Worm (Caenorhabditis elegans) whole organism, L3 larva: Measurements from ENCODE around the gene T12D8.9.
A peak's percentile ranks its signal among the peaks of the same experiment; 100 is the strongest.

Experiments
- R02D3.7 ChIP-seq: fragments of 150-350 bp; optimal IDR thresholded peaks from 2 replicates; lab custom pipeline; 2014; ENCODE audit warnings: missing biosample characterization, missing genetic modification characterization
- ZK546.5 ChIP-seq: sonication (generic microtip); optimal IDR thresholded peaks from 2 replicates; lab custom pipeline; 2017; ENCODE audit warnings: missing biosample characterization, missing genetic modification characterization
- aly-2 ChIP-seq: fragments of 150-350 bp; optimal IDR thresholded peaks from 2 replicates; lab custom pipeline; 2014; ENCODE audit warnings: missing biosample characterization, missing genetic modification characterization
- ama-1 ChIP-seq: fragments of 150-350 bp; optimal IDR thresholded peaks from 2 replicates; lab custom pipeline; 2018
- ceh-16 ChIP-seq: sonication (generic microtip); optimal IDR thresholded peaks from 2 replicates; lab custom pipeline; 2017; ENCODE audit warnings: missing biosample characterization, missing genetic modification characterization
- ceh-28 ChIP-seq: fragments of 150-350 bp; optimal IDR thresholded peaks from 2 replicates; lab custom pipeline; 2014; ENCODE audit warnings: missing biosample characterization, missing genetic modification reagents, missing genetic modification characterization
- ceh-82 ChIP-seq: fragments of 150-350 bp; optimal IDR thresholded peaks from 2 replicates; lab custom pipeline; 2014; ENCODE audit warnings: missing biosample characterization, missing genetic modification characterization
- ceh-9 ChIP-seq: sonication (generic microtip); optimal IDR thresholded peaks from 2 replicates; lab custom pipeline; 2018; ENCODE audit warnings: missing biosample characterization, missing genetic modification characterization
- daf-12 ChIP-seq: fragments of 150-350 bp; optimal IDR thresholded peaks from 2 replicates; lab custom pipeline; 2014; ENCODE audit warnings: missing biosample characterization, missing genetic modification reagents, missing genetic modification characterization
- egl-27 ChIP-seq: sonication (generic microtip); optimal IDR thresholded peaks from 4 replicates; lab custom pipeline; 2017; ENCODE audit warnings: missing biosample characterization, missing genetic modification reagents, missing genetic modification characterization
- egl-5 ChIP-seq: fragments of 150-350 bp; optimal IDR thresholded peaks from 2 replicates; lab custom pipeline; 2017; ENCODE audit warnings: missing biosample characterization, missing genetic modification reagents, missing genetic modification characterization, inconsistent platforms
- elt-1 ChIP-seq: fragments of 150-350 bp; optimal IDR thresholded peaks from 2 replicates; lab custom pipeline; 2014; ENCODE audit warnings: missing biosample characterization, missing genetic modification characterization
- elt-2 ChIP-seq: sonication (generic microtip); optimal IDR thresholded peaks from 2 replicates; lab custom pipeline; 2016; ENCODE audit warnings: missing genetic modification reagents, mild to moderate bottlenecking, missing genetic modification characterization, missing compliant biosample characterization
- elt-3 ChIP-seq, 3 experiments: fragments of 150-350 bp in 1 of 3; sonication (generic microtip) in 2 of 3; optimal IDR thresholded peaks; 2 replicates in 2 of 3; 4 replicates in 1 of 3; lab custom pipeline; 2014 to 2017; ENCODE audit warnings: missing biosample characterization in 3 of 3, missing genetic modification characterization in 3 of 3
- eor-1 ChIP-seq, 2 experiments: fragments of 150-350 bp; optimal IDR thresholded peaks; 2 replicates each; lab custom pipeline; 2014 to 2018; ENCODE audit warnings: missing biosample characterization in 2 of 2, missing genetic modification characterization in 2 of 2
- fkh-10 ChIP-seq: sonication (generic microtip); optimal IDR thresholded peaks from 2 replicates; lab custom pipeline; 2017; ENCODE audit warnings: missing biosample characterization, missing genetic modification reagents, missing genetic modification characterization
- fkh-2 ChIP-seq: fragments of 150-350 bp; optimal IDR thresholded peaks from 2 replicates; lab custom pipeline; 2014; ENCODE audit warnings: missing biosample characterization, missing genetic modification reagents, missing genetic modification characterization
- fos-1 ChIP-seq: fragments of 150-350 bp; optimal IDR thresholded peaks from 2 replicates; lab custom pipeline; 2014; ENCODE audit warnings: missing biosample characterization, missing genetic modification characterization
- hmg-11 ChIP-seq: sonication (generic microtip); optimal IDR thresholded peaks from 2 replicates; lab custom pipeline; 2016; ENCODE audit warnings: missing genetic modification characterization, missing compliant biosample characterization
- jun-1 ChIP-seq: fragments of 150-350 bp; optimal IDR thresholded peaks from 2 replicates; lab custom pipeline; 2014; ENCODE audit warnings: missing biosample characterization, missing genetic modification reagents, missing genetic modification characterization
- lin-15B ChIP-seq: fragments of 150-350 bp; optimal IDR thresholded peaks from 2 replicates; lab custom pipeline; 2014; ENCODE audit warnings: missing biosample characterization, missing genetic modification characterization
- lin-39 ChIP-seq: fragments of 150-350 bp; optimal IDR thresholded peaks from 2 replicates; lab custom pipeline; 2018; ENCODE audit warnings: missing biosample characterization, missing genetic modification reagents, missing genetic modification characterization
- lsy-12 ChIP-seq: sonication (generic microtip); optimal IDR thresholded peaks from 2 replicates; lab custom pipeline; 2016; ENCODE audit warnings: mild to moderate bottlenecking, missing genetic modification characterization, missing compliant biosample characterization
- mdl-1 ChIP-seq: fragments of 150-350 bp; optimal IDR thresholded peaks from 2 replicates; lab custom pipeline; 2014; ENCODE audit warnings: missing biosample characterization, missing genetic modification characterization
- mml-1 ChIP-seq: fragments of 150-350 bp; sonication (generic microtip); optimal IDR thresholded peaks from 3 replicates; lab custom pipeline; 2014; ENCODE audit warnings: missing biosample characterization, missing genetic modification characterization
- nfya-1 ChIP-seq: sonication (generic microtip); optimal IDR thresholded peaks from 2 replicates; lab custom pipeline; 2017; ENCODE audit warnings: missing genetic modification characterization, mild to moderate bottlenecking, missing compliant biosample characterization, antibody characterized with exemption, moderate library complexity; ENCODE audit not compliant: insufficient read depth
- nhr-11 ChIP-seq: fragments of 150-350 bp; optimal IDR thresholded peaks from 2 replicates; lab custom pipeline; 2014; ENCODE audit warnings: missing biosample characterization, missing genetic modification characterization
- nhr-12 ChIP-seq: fragments of 150-350 bp; optimal IDR thresholded peaks from 2 replicates; lab custom pipeline; 2014; ENCODE audit warnings: missing biosample characterization, missing genetic modification characterization
- nhr-23 ChIP-seq: fragments of 150-350 bp; optimal IDR thresholded peaks from 2 replicates; lab custom pipeline; 2014; ENCODE audit warnings: missing biosample characterization, missing genetic modification reagents, missing genetic modification characterization
- nhr-237 ChIP-seq: fragments of 150-350 bp; optimal IDR thresholded peaks from 2 replicates; lab custom pipeline; 2014; ENCODE audit warnings: missing biosample characterization, missing genetic modification characterization
- nhr-25 ChIP-seq: sonication (generic microtip); optimal IDR thresholded peaks from 2 replicates; lab custom pipeline; 2017; ENCODE audit warnings: missing biosample characterization, missing genetic modification characterization
- nhr-28 ChIP-seq: fragments of 150-350 bp; optimal IDR thresholded peaks from 2 replicates; lab custom pipeline; 2014; ENCODE audit warnings: missing biosample characterization, missing genetic modification characterization
- nhr-43 ChIP-seq: sonication (generic microtip); optimal IDR thresholded peaks from 2 replicates; lab custom pipeline; 2016; ENCODE audit warnings: mild to moderate bottlenecking, missing genetic modification characterization, missing compliant biosample characterization; ENCODE audit not compliant: poor library complexity, severe bottlenecking
- nhr-67 ChIP-seq: fragments of 150-350 bp; optimal IDR thresholded peaks from 2 replicates; lab custom pipeline; 2014; ENCODE audit warnings: missing biosample characterization, missing genetic modification characterization
- nhr-76 ChIP-seq: fragments of 150-350 bp; sonication (generic microtip); optimal IDR thresholded peaks from 5 replicates; lab custom pipeline; 2014; ENCODE audit warnings: missing biosample characterization, missing genetic modification characterization
- nhr-77 ChIP-seq: fragments of 150-350 bp; optimal IDR thresholded peaks from 2 replicates; lab custom pipeline; 2014; ENCODE audit warnings: missing biosample characterization, missing genetic modification characterization
- pha-4 ChIP-seq: fragments of 150-350 bp; optimal IDR thresholded peaks from 2 replicates; lab custom pipeline; 2014; ENCODE audit warnings: missing biosample characterization, missing genetic modification reagents, missing genetic modification characterization
- pqm-1 ChIP-seq: fragments of 150-350 bp; optimal IDR thresholded peaks from 2 replicates; lab custom pipeline; 2017; ENCODE audit warnings: missing biosample characterization, missing genetic modification characterization, inconsistent platforms
- sea-2 ChIP-seq: fragments of 150-350 bp; sonication (generic microtip); optimal IDR thresholded peaks from 4 replicates; lab custom pipeline; 2014; ENCODE audit warnings: missing biosample characterization, missing genetic modification reagents, missing genetic modification characterization
- skn-1 ChIP-seq: fragments of 150-350 bp; optimal IDR thresholded peaks from 2 replicates; lab custom pipeline; 2014; ENCODE audit warnings: missing biosample characterization, missing genetic modification characterization
- snpc-4 ChIP-seq: fragments of 150-350 bp; optimal IDR thresholded peaks from 2 replicates; lab custom pipeline; 2014; ENCODE audit warnings: missing biosample characterization, missing genetic modification characterization
- tbx-2 ChIP-seq: sonication (generic microtip); optimal IDR thresholded peaks from 2 replicates; lab custom pipeline; 2016; ENCODE audit warnings: mild to moderate bottlenecking, missing genetic modification characterization, missing compliant biosample characterization
- unc-39 ChIP-seq: sonication (generic microtip); optimal IDR thresholded peaks from 4 replicates; lab custom pipeline; 2017; ENCODE audit warnings: missing biosample characterization, missing genetic modification characterization
- unc-62 ChIP-seq: fragments of 150-350 bp; sonication (generic microtip); optimal IDR thresholded peaks from 4 replicates; lab custom pipeline; 2014; ENCODE audit warnings: missing biosample characterization, missing genetic modification reagents, missing genetic modification characterization
- zag-1 ChIP-seq: fragments of 150-350 bp; optimal IDR thresholded peaks from 2 replicates; lab custom pipeline; 2014; ENCODE audit warnings: missing biosample characterization, missing genetic modification characterization
- ztf-11 ChIP-seq: fragments of 150-350 bp; optimal IDR thresholded peaks from 2 replicates; lab custom pipeline; 2014; ENCODE audit warnings: missing biosample characterization, missing genetic modification characterization
- ztf-4 ChIP-seq: fragments of 150-350 bp; optimal IDR thresholded peaks from 2 replicates; lab custom pipeline; 2014; ENCODE audit warnings: missing biosample characterization, missing genetic modification characterization

Gene T12D8.9

ce11 chrIII:13626692-13627091 is 9.8 kb downstream of the T12D8.9 start, which contains the start of gene T12D8.5:
Gene T12D8.5 (minus strand): TSS chrIII:13626786.
- peak; percentile 58 for TF ChIP-seq pha-4 (tag; lab: Kevin White, UChicago)
- no peak for TF ChIP-seq ama-1 (lab: Kevin White, UChicago)
- TF ChIP-seq skn-1, result peak; percentile 2
- no peak for TF ChIP-seq ztf-4 (tag; lab: Kevin White, UChicago)
- TF ChIP-seq unc-39 (tag; lab: Kevin White, UChicago), result no peak
- TF ChIP-seq snpc-4 (tag; lab: Kevin White, UChicago), result no peak
- no peak for TF ChIP-seq nhr-77 (tag; lab: Kevin White, UChicago)
- TF ChIP-seq daf-12 (tag; lab: Kevin White, UChicago), result no peak
- no peak for TF ChIP-seq eor-1 (tag; optimal IDR thresholded peaks at IDR 0.05; lab: Kevin White, UChicago)
- TF ChIP-seq lin-15B (tag; lab: Kevin White, UChicago), result no peak
- TF ChIP-seq elt-1 (tag; lab: Kevin White, UChicago), result no peak
- TF ChIP-seq nhr-25 (tag; lab: Kevin White, UChicago), result no peak
- peak; percentile 79 for TF ChIP-seq pqm-1
- TF ChIP-seq tbx-2 (tag; lab: Kevin White, UChicago), result no peak
- no peak for TF ChIP-seq mdl-1
- no peak for TF ChIP-seq ztf-11 (tag; lab: Kevin White, UChicago)
- TF ChIP-seq ceh-82 (tag; lab: Kevin White, UChicago), result no peak
- TF ChIP-seq fos-1 (tag; lab: Kevin White, UChicago), result peak; percentile 6
- TF ChIP-seq fkh-10 (GFP tag; lab: Kevin White, UChicago), result no peak
- TF ChIP-seq nhr-76, result no peak
- TF ChIP-seq egl-5 (tag; lab: Kevin White, UChicago), result no peak
- peak; percentile 19 for TF ChIP-seq jun-1 (tag; lab: Kevin White, UChicago)
- no peak for TF ChIP-seq lin-39 (tag; lab: Kevin White, UChicago)
- TF ChIP-seq ceh-16, result no peak
- no peak for TF ChIP-seq zag-1 (tag; lab: Kevin White, UChicago)
- no peak for TF ChIP-seq elt-3 (tag; optimal IDR thresholded peaks at IDR 0.05; lab: Kevin White, UChicago)
- no peak for TF ChIP-seq nhr-12 (tag; lab: Kevin White, UChicago)
- no peak for TF ChIP-seq nhr-43 (tag; lab: Kevin White, UChicago)
- TF ChIP-seq nhr-237 (tag; lab: Kevin White, UChicago), result no peak
- TF ChIP-seq nhr-23 (tag; lab: Kevin White, UChicago), result no peak
- no peak for TF ChIP-seq sea-2 (GFP tag; lab: Kevin White, UChicago)
- no peak for TF ChIP-seq ceh-28 (tag; lab: Kevin White, UChicago)
- TF ChIP-seq unc-62, result no peak
- no peak for TF ChIP-seq nhr-11 (tag; lab: Kevin White, UChicago)
- TF ChIP-seq nfya-1 (tag; lab: Kevin White, UChicago), result no peak
- TF ChIP-seq R02D3.7 (tag; lab: Kevin White, UChicago), result no peak
- TF ChIP-seq mml-1 (tag; lab: Kevin White, UChicago), result no peak
- no peak for TF ChIP-seq aly-2 (tag; lab: Kevin White, UChicago)
- peak; percentile 91 for TF ChIP-seq elt-2 (tag; lab: Kevin White, UChicago)
- no peak for TF ChIP-seq egl-27 (tag; lab: Kevin White, UChicago)
- no peak for TF ChIP-seq ceh-9 (tag; lab: Kevin White, UChicago)
- TF ChIP-seq nhr-67 (tag; lab: Kevin White, UChicago), result no peak
- no peak for TF ChIP-seq nhr-28 (tag; lab: Kevin White, UChicago)
- TF ChIP-seq lsy-12, result no peak
- TF ChIP-seq hmg-11, result no peak
- TF ChIP-seq fkh-2 (tag; lab: Kevin White, UChicago), result no peak
- no peak for TF ChIP-seq ZK546.5 (tag; lab: Kevin White, UChicago)
